Worm (Caenorhabditis elegans) whole organism, L4 larva: ENCODE measurements around the gene B0250.8.

ENCODE experiments used
- F10B5.3 ChIP-seq: sonication (generic microtip); optimal IDR thresholded peaks from 2 replicates; lab custom pipeline; 2016; ENCODE audit warnings: mild to moderate bottlenecking, missing genetic modification characterization, missing compliant biosample characterization
- F26F4.8 ChIP-seq: fragments of 200-800 bp; sonication (Bioruptor generic); conservative IDR thresholded peaks from 2 replicates; pipeline ENCODE4 v1.3.6; 2022; ENCODE audit warnings: missing genetic modification characterization, missing compliant biosample characterization
- Y5F2A.4 ChIP-seq: fragments of 200-800 bp; sonication (Bioruptor generic); optimal IDR thresholded peaks from 2 replicates; lab custom pipeline; 2018; ENCODE audit warnings: mild to moderate bottlenecking, missing genetic modification characterization, missing compliant biosample characterization
- aha-1 ChIP-seq: fragments of 150-350 bp; peaks from one replicate; lab custom pipeline; 2014; ENCODE audit warnings: missing biosample characterization, missing genetic modification characterization
- ceh-44 ChIP-seq: fragments of 200-800 bp; sonication (Bioruptor generic); IDR thresholded peaks from 2 replicates; pipeline ENCODE4 v1.3.6; 2022; ENCODE audit warnings: missing genetic modification reagents, missing genetic modification characterization, missing compliant biosample characterization
- ceh-62 ChIP-seq: sonication (generic microtip); optimal IDR thresholded peaks from 2 replicates; lab custom pipeline; 2017; ENCODE audit warnings: missing biosample characterization, missing genetic modification characterization
- daf-16 ChIP-seq, 3 experiments: sonication (generic microtip); optimal IDR thresholded peaks; 2 replicates each; lab custom pipeline; 2016 to 2017; ENCODE audit warnings: missing genetic modification characterization in 3 of 3, missing genetic modification reagents in 3 of 3, mild to moderate bottlenecking in 2 of 3, missing compliant biosample characterization in 2 of 3, missing biosample characterization in 1 of 3, moderate library complexity in 1 of 3
- dmd-6 ChIP-seq: fragments of 200-800 bp; sonication (Bioruptor generic); IDR thresholded peaks from 2 replicates; pipeline ENCODE4 v1.3.6; 2022; ENCODE audit warnings: missing genetic modification reagents, missing genetic modification characterization, missing compliant biosample characterization
- dpl-1 ChIP-seq: fragments of 150-350 bp; optimal IDR thresholded peaks from 2 replicates; lab custom pipeline; 2014; ENCODE audit warnings: missing biosample characterization, missing genetic modification reagents, missing genetic modification characterization
- duxl-1 ChIP-seq: sonication (generic microtip); optimal IDR thresholded peaks from 2 replicates; lab custom pipeline; 2016; ENCODE audit warnings: mild to moderate bottlenecking, missing genetic modification characterization, moderate library complexity, missing compliant biosample characterization; ENCODE audit not compliant: poor library complexity
- dve-1 ChIP-seq: sonication (generic microtip); optimal IDR thresholded peaks from 2 replicates; lab custom pipeline; 2017; ENCODE audit warnings: antibody characterized with exemption, mild to moderate bottlenecking, missing genetic modification characterization, missing compliant biosample characterization; ENCODE audit not compliant: insufficient read depth
- egl-43 ChIP-seq: fragments of 200-800 bp; sonication (Bioruptor generic); IDR thresholded peaks from 2 replicates; pipeline ENCODE4 v1.3.6; 2022; ENCODE audit warnings: missing genetic modification reagents, missing genetic modification characterization, missing compliant biosample characterization
- fkh-10 ChIP-seq: fragments of 150-350 bp; optimal IDR thresholded peaks from 2 replicates; lab custom pipeline; 2014; ENCODE audit warnings: missing biosample characterization, missing genetic modification reagents, missing genetic modification characterization
- hlh-11 ChIP-seq: fragments of 200-800 bp; sonication (Bioruptor generic); optimal IDR thresholded peaks from 2 replicates; lab custom pipeline; 2018; ENCODE audit warnings: mild to moderate bottlenecking, missing genetic modification characterization, missing compliant biosample characterization
- hlh-30 ChIP-seq: sonication (generic microtip); optimal IDR thresholded peaks from 2 replicates; lab custom pipeline; 2017; ENCODE audit warnings: antibody characterized with exemption, mild to moderate bottlenecking, missing genetic modification characterization, missing compliant biosample characterization; ENCODE audit not compliant: insufficient read depth
- hmg-1.1 ChIP-seq: fragments of 200-800 bp; sonication (Bioruptor generic); IDR thresholded peaks from 2 replicates; pipeline ENCODE4 v1.3.6; 2022; ENCODE audit warnings: missing genetic modification reagents, missing genetic modification characterization, missing compliant biosample characterization
- lin-13 ChIP-seq: fragments of 150-350 bp; optimal IDR thresholded peaks from 2 replicates; lab custom pipeline; 2014; ENCODE audit warnings: missing biosample characterization, missing genetic modification reagents, missing genetic modification characterization
- lin-38 ChIP-seq: fragments of 200-800 bp; sonication (Bioruptor generic); IDR thresholded peaks from 2 replicates; pipeline ENCODE4 v1.3.6; 2022; ENCODE audit warnings: missing genetic modification reagents, missing genetic modification characterization, missing compliant biosample characterization
- lin-39 ChIP-seq: fragments of 150-350 bp; optimal IDR thresholded peaks from 2 replicates; lab custom pipeline; 2014; ENCODE audit warnings: missing biosample characterization, missing genetic modification reagents, missing genetic modification characterization
- lsy-2 ChIP-seq, 2 experiments: fragments of 150-350 bp in 1 of 2; sonication (generic microtip) in 1 of 2; optimal IDR thresholded peaks; 2 replicates each; lab custom pipeline; 2014 to 2017; ENCODE audit warnings: missing biosample characterization in 2 of 2, missing genetic modification characterization in 2 of 2
- madf-5 ChIP-seq, 2 experiments: fragments of 200-800 bp; sonication (Bioruptor generic); IDR thresholded peaks; 2 replicates each; pipeline ENCODE4 v1.3.6; 2022; ENCODE audit warnings: missing compliant biosample characterization in 2 of 2, missing genetic modification characterization in 2 of 2
- mdl-1 ChIP-seq, 2 experiments: fragments of 150-350 bp in 1 of 2; sonication (generic microtip) in 1 of 2; optimal IDR thresholded peaks; 2 replicates each; lab custom pipeline; 2014 to 2017; ENCODE audit warnings: missing biosample characterization in 2 of 2, missing genetic modification characterization in 2 of 2
- mep-1 ChIP-seq: fragments of 150-350 bp; sonication (generic microtip); optimal IDR thresholded peaks from 3 replicates; lab custom pipeline; 2014; ENCODE audit warnings: missing biosample characterization, missing genetic modification characterization
- mes-2 ChIP-seq: sonication (generic microtip); optimal IDR thresholded peaks from 2 replicates; lab custom pipeline; 2016; ENCODE audit warnings: missing genotype, mild to moderate bottlenecking, missing genetic modification characterization, missing compliant biosample characterization; ENCODE audit not compliant: poor library complexity, severe bottlenecking
- mxl-3 ChIP-seq: fragments of 200-800 bp; sonication (Bioruptor generic); optimal IDR thresholded peaks from 2 replicates; lab custom pipeline; 2018; ENCODE audit warnings: mild to moderate bottlenecking, missing genetic modification characterization, missing compliant biosample characterization
- nhr-102 ChIP-seq: sonication (generic microtip); optimal IDR thresholded peaks from 2 replicates; lab custom pipeline; 2016; ENCODE audit warnings: mild to moderate bottlenecking, missing genetic modification characterization, moderate library complexity, missing compliant biosample characterization
- nhr-25 ChIP-seq: sonication (generic microtip); optimal IDR thresholded peaks from 2 replicates; lab custom pipeline; 2017; ENCODE audit warnings: missing genetic modification characterization, mild to moderate bottlenecking, missing compliant biosample characterization, antibody characterized with exemption, moderate library complexity, borderline replicate concordance; ENCODE audit not compliant: insufficient read depth
- nhr-28 ChIP-seq: fragments of 150-350 bp; optimal IDR thresholded peaks from 2 replicates; lab custom pipeline; 2014; ENCODE audit warnings: missing biosample characterization, missing genetic modification characterization
- nhr-41 ChIP-seq: fragments of 200-800 bp; sonication (Bioruptor generic); IDR thresholded peaks from 2 replicates; pipeline ENCODE4 v1.3.6; 2022; ENCODE audit warnings: missing genetic modification reagents, missing genetic modification characterization, missing compliant biosample characterization
- nhr-48 ChIP-seq: sonication (generic microtip); optimal IDR thresholded peaks from 2 replicates; lab custom pipeline; 2016; ENCODE audit warnings: mild to moderate bottlenecking, missing genetic modification characterization, missing compliant biosample characterization
- nhr-6 ChIP-seq: fragments of 150-350 bp; optimal IDR thresholded peaks from 2 replicates; lab custom pipeline; 2014; ENCODE audit warnings: missing biosample characterization, missing genetic modification characterization
- nhr-77 ChIP-seq: fragments of 150-350 bp; optimal IDR thresholded peaks from 2 replicates; lab custom pipeline; 2014; ENCODE audit warnings: missing biosample characterization, missing genetic modification characterization
- pqm-1 ChIP-seq: sonication (generic microtip); optimal IDR thresholded peaks from 2 replicates; lab custom pipeline; 2017; ENCODE audit warnings: missing biosample characterization, missing genetic modification characterization
- rbr-2 ChIP-seq: sonication (generic microtip); optimal IDR thresholded peaks from 2 replicates; lab custom pipeline; 2016; ENCODE audit warnings: missing genotype, missing genetic modification characterization, missing compliant biosample characterization
- set-16 ChIP-seq: fragments of 200-800 bp; sonication (Bioruptor generic); IDR thresholded peaks from 2 replicates; pipeline ENCODE4 v1.3.6; 2022; ENCODE audit warnings: missing genetic modification reagents, missing genetic modification characterization, missing compliant biosample characterization
- snpc-4 ChIP-seq: fragments of 150-350 bp; optimal IDR thresholded peaks from 2 replicates; lab custom pipeline; 2014; ENCODE audit warnings: missing biosample characterization, missing genetic modification characterization
- spr-3 ChIP-seq: fragments of 200-800 bp; sonication (Bioruptor generic); optimal IDR thresholded peaks from 2 replicates; lab custom pipeline; 2018; ENCODE audit warnings: mild to moderate bottlenecking, missing genetic modification characterization, missing compliant biosample characterization
- unc-130 ChIP-seq: sonication (generic microtip); optimal IDR thresholded peaks from 2 replicates; lab custom pipeline; 2016; ENCODE audit warnings: missing genetic modification reagents, missing genetic modification characterization, missing compliant biosample characterization
- unc-62 ChIP-seq, 3 experiments: fragments of 150-350 bp in 1 of 3; sonication (generic microtip); optimal IDR thresholded peaks in 2 of 3; peaks in 1 of 3; 1 replicate in 1 of 3; 2 replicates in 2 of 3; lab custom pipeline; 2014 to 2017; ENCODE audit warnings: missing biosample characterization in 3 of 3, missing genetic modification characterization in 3 of 3, missing genetic modification reagents in 3 of 3, missing genotype in 1 of 3
- vab-7 ChIP-seq: fragments of 200-800 bp; sonication (Bioruptor generic); IDR thresholded peaks from 2 replicates; pipeline ENCODE4 v1.3.6; 2022; ENCODE audit warnings: missing genetic modification reagents, missing genetic modification characterization, missing compliant biosample characterization
- zfp-2 ChIP-seq: sonication (generic microtip); optimal IDR thresholded peaks from 2 replicates; lab custom pipeline; 2016; ENCODE audit warnings: mild to moderate bottlenecking, missing genetic modification characterization, missing compliant biosample characterization

The B0250.8 gene

DNA sequence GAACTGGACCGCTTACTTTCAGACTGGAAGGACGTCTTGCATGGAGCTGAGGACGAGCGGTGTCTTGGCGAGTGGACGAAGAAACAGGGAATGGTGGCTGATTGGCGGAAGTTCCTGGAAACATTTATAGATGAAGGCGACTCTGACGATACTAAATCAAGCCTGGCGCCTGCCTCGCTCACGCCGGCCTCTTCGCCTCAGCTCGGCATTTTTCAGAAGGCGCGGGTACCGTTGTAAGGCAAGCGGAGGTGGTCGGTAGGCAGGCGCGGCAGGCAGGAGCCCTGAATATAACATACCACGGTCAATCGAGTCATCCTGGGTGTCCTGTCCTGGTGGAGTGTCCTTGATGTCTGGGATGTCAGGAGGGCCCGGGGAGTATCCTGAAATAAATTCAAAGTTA lies 24.4 kb downstream of the B0250.8 start:
- peak in 1 of 2 experiments; percentile 83 for TF ChIP-seq unc-62 (GFP tag; optimal IDR thresholded peaks at IDR 0.05 in 1 of 2; lab: Kevin White, UChicago)
- TF ChIP-seq unc-62 (tag; optimal IDR thresholded peaks at IDR 0.05; lab: Kevin White, UChicago): no peak
- TF ChIP-seq hlh-30 (tag; lab: Kevin White, UChicago): no peak
- TF ChIP-seq nhr-77 (tag; lab: Kevin White, UChicago): no peak
- peak; percentile 83 for TF ChIP-seq set-16

DNA sequence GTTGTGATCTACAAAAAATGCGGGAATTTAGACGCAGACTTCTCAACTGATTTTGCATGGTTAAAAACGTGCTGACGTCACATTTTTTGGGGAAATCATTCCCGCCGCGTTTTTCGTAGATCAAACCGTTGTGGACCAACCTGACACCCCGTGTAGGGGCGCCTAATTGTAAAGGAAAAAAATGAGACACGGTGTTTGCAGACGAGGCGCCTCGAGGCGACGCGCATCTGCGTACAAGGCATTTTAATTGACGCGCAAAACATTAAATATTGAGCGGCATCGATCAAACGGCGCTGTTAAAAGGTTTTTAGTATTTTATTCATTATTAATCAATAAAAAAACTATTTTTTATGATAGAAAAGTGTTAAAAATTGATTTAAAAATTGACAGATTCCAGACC lies 38.9 kb downstream of the B0250.8 start:
- TF ChIP-seq vab-7 (GFP tag; lab: Robert Waterston, UW): 0 out of 2 replicates have a peak, but pooled peaks have one; percentile 16

DNA sequence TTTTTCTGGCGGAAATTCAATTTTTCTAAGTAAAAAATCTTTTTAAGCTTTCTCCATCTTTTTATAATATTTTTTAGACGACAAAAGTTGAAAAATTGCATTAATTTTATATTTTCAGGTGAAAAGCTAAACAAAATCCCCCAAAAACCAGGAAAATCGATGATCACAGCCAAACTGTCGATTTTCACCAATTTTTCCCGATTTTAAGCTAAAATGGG lies 45.2 kb downstream of the B0250.8 start, which contains the start of the genes fce-2 and F48F5.8:
Gene fce-2, plus strand, starts transcription at position 119 of the 218 bp plus-strand sequence.
Gene F48F5.8, plus strand, starts transcription at position 160 of the 218 bp plus-strand sequence.
- TF ChIP-seq lin-13 (no peak), ceh-62 (tag; lab: Kevin White, UChicago) (no peak), nhr-102 (tag; lab: Kevin White, UChicago) (no peak), lin-39 (no peak), ceh-44 (GFP tag; lab: Robert Waterston, UW) (no peak)
- TF ChIP-seq, all 104 proteins: peak for 0

DNA sequence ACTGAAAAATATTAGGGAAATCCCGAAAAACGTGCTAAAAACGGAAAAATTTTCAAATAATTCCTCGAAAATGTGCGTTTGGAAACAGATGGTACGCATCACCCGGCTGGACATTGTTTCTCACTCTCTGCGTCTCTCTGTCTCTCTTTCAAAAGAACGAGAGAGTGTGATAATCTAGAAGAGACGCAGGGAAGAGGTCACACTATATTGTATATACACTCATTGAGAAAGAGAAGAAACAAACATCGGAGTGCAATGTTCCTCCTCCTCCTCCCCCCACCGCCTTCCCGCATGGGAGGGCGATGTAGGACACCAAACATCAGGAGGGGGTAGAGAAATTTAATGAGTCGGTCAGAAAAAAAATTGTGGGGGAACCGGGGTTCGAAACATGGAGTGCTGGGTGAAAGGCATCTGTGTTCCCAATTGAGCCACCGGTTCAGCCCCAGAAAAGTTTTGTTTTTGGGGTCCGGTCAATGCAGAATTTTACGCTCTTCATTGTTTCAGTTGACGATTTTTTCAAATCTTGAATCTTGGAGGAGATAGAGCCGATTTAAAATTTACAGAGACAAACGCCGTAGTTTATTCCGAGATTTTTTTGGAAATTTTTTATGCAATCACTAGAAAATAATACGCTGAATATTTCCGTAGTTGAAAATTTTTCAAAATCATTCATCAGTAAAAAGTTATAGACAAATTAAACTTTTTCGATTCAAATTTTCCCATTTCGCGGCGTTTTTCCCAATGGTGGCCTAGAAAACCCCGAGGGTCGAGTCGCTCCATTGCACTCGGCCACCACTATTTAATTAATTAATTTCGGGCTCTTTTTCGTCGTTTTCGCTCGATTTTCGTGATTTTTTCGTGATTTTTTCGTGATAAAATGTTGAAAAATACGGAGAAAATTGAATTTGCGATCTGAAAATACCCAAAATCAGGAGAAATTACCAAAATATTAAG lies 45.8 kb downstream of the B0250.8 start:
- TF ChIP-seq egl-43 (GFP tag; lab: Robert Waterston, UW): 0 out of 2 replicates have a peak, but pooled peaks have one; percentile 25
- peak; percentile 49 for TF ChIP-seq nhr-6 (tag; lab: Kevin White, UChicago)
- no peak for TF ChIP-seq madf-5 (GFP tag; IDR thresholded peaks at IDR 0.05; lab: Robert Waterston, UW)
- no peak for TF ChIP-seq nhr-25 (tag; lab: Kevin White, UChicago)
- peak; percentile 53 for TF ChIP-seq mxl-3 (GFP tag; lab: Kevin White, UChicago)
- TF ChIP-seq hmg-1.1 (GFP tag; lab: Robert Waterston, UW): peak; percentile 58; the same call in 1 of the 2 replicates
- peak; percentile 60 for TF ChIP-seq nhr-28 (tag; lab: Kevin White, UChicago)
- 0 out of 2 replicates have a peak, but pooled peaks have one; percentile 26 for TF ChIP-seq F26F4.8 (GFP tag; lab: Robert Waterston, UW)
- TF ChIP-seq nhr-48 (tag; lab: Kevin White, UChicago): peak; percentile 38
- TF ChIP-seq aha-1 (tag; lab: Kevin White, UChicago): peak; percentile 81
- peak; percentile 10 for TF ChIP-seq fkh-10
- TF ChIP-seq nhr-41 (GFP tag; lab: Robert Waterston, UW): 0 out of 2 replicates have a peak, but pooled peaks have one; percentile 44
- TF ChIP-seq dve-1 (tag; lab: Kevin White, UChicago): peak; percentile 77
- TF ChIP-seq hlh-11 (tag; lab: Kevin White, UChicago): peak; percentile 88
- no peak for TF ChIP-seq zfp-2
- TF ChIP-seq unc-130 (GFP tag; lab: Kevin White, UChicago): peak; percentile 58
- peak; percentile 67 for TF ChIP-seq dmd-6 (GFP tag; lab: Robert Waterston, UW)
- no peak for TF ChIP-seq Y5F2A.4
- peak; percentile 16 for TF ChIP-seq nhr-102 (tag; lab: Kevin White, UChicago)
- peak in 1 of 2 experiments; percentile 36 for TF ChIP-seq lsy-2 (tag; optimal IDR thresholded peaks at IDR 0.05; lab: Kevin White, UChicago)
- TF ChIP-seq mes-2 (tag; lab: Kevin White, UChicago): peak; percentile 95
- no peak for TF ChIP-seq F10B5.3 (tag; lab: Kevin White, UChicago)
- no peak for TF ChIP-seq daf-16 (GFP tag; optimal IDR thresholded peaks at IDR 0.05; lab: Kevin White, UChicago)
- TF ChIP-seq daf-16 (tag; optimal IDR thresholded peaks at IDR 0.05; lab: Kevin White, UChicago): peak; percentile 86
- 0 out of 2 replicates have a peak, but pooled peaks have one; percentile 18 for TF ChIP-seq set-16
- TF ChIP-seq dpl-1 (GFP tag; lab: Kevin White, UChicago): peak; percentile 90
- TF ChIP-seq snpc-4 (tag; lab: Kevin White, UChicago): no peak
- peak; percentile 24 to 71 for TF ChIP-seq mdl-1 (tag; optimal IDR thresholded peaks at IDR 0.05; lab: Kevin White, UChicago)
- TF ChIP-seq rbr-2 (tag; lab: Kevin White, UChicago): peak; percentile 0
- TF ChIP-seq spr-3: peak; percentile 51
- peak; percentile 70 for TF ChIP-seq duxl-1 (tag; lab: Kevin White, UChicago)
- TF ChIP-seq pqm-1 (tag; lab: Kevin White, UChicago): peak; percentile 2
- peak; percentile 55 for TF ChIP-seq mep-1 (tag; lab: Kevin White, UChicago)
- TF ChIP-seq lin-38 (GFP tag; lab: Robert Waterston, UW): peak; percentile 62
